Worm (Caenorhabditis elegans) whole organism, mixed stage, embryonic: ENCODE data around the gene F46C5.2.

Experiments
- ceh-43 ChIP-seq: fragments of 200-800 bp; sonication (Bioruptor generic); optimal IDR thresholded peaks from 2 replicates; lab custom pipeline; 2018; ENCODE audit warnings: mild to moderate bottlenecking, missing genetic modification characterization, moderate library complexity, missing compliant biosample characterization
- drap-1 ChIP-seq: fragments of 200-800 bp; sonication (Bioruptor generic); optimal IDR thresholded peaks from 3 replicates; lab custom pipeline; 2018; ENCODE audit warnings: mild to moderate bottlenecking, missing genetic modification characterization, missing compliant biosample characterization
- ham-2 ChIP-seq: fragments of 200-800 bp; sonication (Bioruptor generic); optimal IDR thresholded peaks from 2 replicates; lab custom pipeline; 2018; ENCODE audit warnings: mild to moderate bottlenecking, missing genetic modification characterization, missing compliant biosample characterization
- lsy-2 ChIP-seq: fragments of 150-350 bp; optimal IDR thresholded peaks from 2 replicates; lab custom pipeline; 2014; ENCODE audit warnings: missing biosample characterization, missing genetic modification characterization
- pha-4 ChIP-seq: fragments of 150-350 bp; optimal IDR thresholded peaks from 2 replicates; lab custom pipeline; 2018; ENCODE audit warnings: missing biosample characterization, missing genetic modification reagents, missing genetic modification characterization
- snpc-4 ChIP-seq: fragments of 150-350 bp; optimal IDR thresholded peaks from 2 replicates; lab custom pipeline; 2014; ENCODE audit warnings: missing biosample characterization, missing genetic modification characterization
- sptf-1 ChIP-seq: sonication (generic microtip); optimal IDR thresholded peaks from 2 replicates; lab custom pipeline; 2017; ENCODE audit warnings: mild to moderate bottlenecking, missing genetic modification characterization, moderate library complexity, missing compliant biosample characterization
- unc-62 ChIP-seq: fragments of 150-350 bp; optimal IDR thresholded peaks from 2 replicates; lab custom pipeline; 2014; ENCODE audit warnings: missing biosample characterization, missing genetic modification reagents, missing genetic modification characterization

- TF ChIP-seq drap-1 (GFP tag; lab: Kevin White, UChicago) (no peak), ham-2 (GFP tag; lab: Kevin White, UChicago) (no peak), ceh-43 (no peak), sptf-1 (tag; lab: Kevin White, UChicago) (no peak), lsy-2 (tag; lab: Kevin White, UChicago) (no peak), unc-62 (GFP tag; lab: Kevin White, UChicago) (no peak), pha-4 (tag; lab: Kevin White, UChicago) (no peak), snpc-4 (tag; lab: Kevin White, UChicago) (no peak)
Observed at ce11 chrII:8865078-8865477, 36.0 kb upstream of the F46C5.2 start, which contains the start of gene npr-20.
